ENCODE assay signal across 1 fruit fly cellular context in the genomic region with DNA sequence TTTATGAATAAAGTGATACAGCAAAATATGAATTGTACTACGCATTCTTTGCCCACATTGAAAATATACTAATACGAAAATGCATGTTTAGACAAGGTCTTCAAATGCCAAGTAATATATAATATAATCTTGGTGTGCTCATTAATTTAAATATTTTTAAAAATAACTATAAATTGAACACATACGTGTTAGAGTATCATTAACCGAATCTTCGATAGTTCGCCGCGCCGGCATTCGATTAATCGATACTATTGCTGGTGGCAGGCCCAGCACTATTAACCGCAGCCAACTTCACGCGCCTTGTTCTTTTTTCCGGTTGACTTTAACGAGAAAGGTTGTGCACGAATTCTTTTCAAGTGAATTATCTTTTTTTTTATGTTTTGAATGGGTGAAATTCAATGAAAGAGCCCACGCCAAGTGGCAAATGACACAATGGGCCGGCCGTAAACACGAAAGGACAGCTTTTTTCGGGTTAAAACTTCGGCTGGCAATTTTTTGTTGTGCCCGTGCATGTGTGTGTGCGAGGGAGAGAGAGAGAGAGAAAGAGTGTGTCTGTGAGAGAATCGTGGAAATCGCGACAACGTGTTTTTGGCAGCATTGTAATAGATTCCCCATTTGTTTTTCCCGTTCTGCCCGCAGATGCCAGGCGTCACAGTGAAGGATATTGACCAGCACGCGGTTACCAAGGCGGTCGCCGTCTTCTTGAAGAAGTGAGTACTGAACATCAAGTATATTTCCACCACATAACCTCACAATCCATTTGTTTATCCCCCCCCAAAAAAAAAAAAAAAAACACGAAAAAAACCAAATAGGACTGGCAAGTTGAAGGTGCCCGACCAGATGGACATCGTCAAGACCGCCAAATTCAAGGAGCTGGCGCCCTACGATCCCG.
A peak's percentile ranks its signal among the peaks of the same experiment; 100 is the strongest.
TF ChIP-seq lines count a peak whose summit lies in the region.

A gene (plus strand): TSS at position 301 of the 892 bp plus-strand sequence.

TF ChIP-seq in whole organism, embryonic, 481 proteins besides CTCF, POLR2A, EP300 and RAD21 (continued from another document):
- TF ChIP-seq Mad (GFP tag; optimal IDR thresholded peaks at IDR 0.05; lab: Kevin White, UChicago): peak; percentile 57
- TF ChIP-seq Hr39 (optimal IDR thresholded peaks at IDR 0.05; lab: Kevin White, UChicago): no peak
- no peak for TF ChIP-seq hth (optimal IDR thresholded peaks at IDR 0.05; lab: Kevin White, UChicago)
- TF ChIP-seq Chrac-16 (GFP tag; optimal IDR thresholded peaks at IDR 0.05; lab: Kevin White, UChicago): no peak
- TF ChIP-seq CG34376 (GFP tag; optimal IDR thresholded peaks at IDR 0.05; lab: Kevin White, UChicago): peak; percentile 96
- TF ChIP-seq Ssrp (tag; optimal IDR thresholded peaks at IDR 0.05; lab: Kevin White, UChicago): peak; percentile 21
- TF ChIP-seq unpg (GFP tag; optimal IDR thresholded peaks at IDR 0.05; lab: Kevin White, UChicago): peak; percentile 66
- TF ChIP-seq pan (optimal IDR thresholded peaks at IDR 0.05; lab: Kevin White, UChicago): no peak
- peak in 1 of 2 experiments; percentile 72 for TF ChIP-seq pan (GFP tag; optimal IDR thresholded peaks at IDR 0.05 in 1 of 2, IDR thresholded peaks at IDR 0.05 in 1 of 2)
- no peak; the same call in none of the 2 replicates for TF ChIP-seq Drgx (GFP tag; IDR thresholded peaks at IDR 0.05; lab: Robert Waterston, UW)
- peak; percentile 96 for TF ChIP-seq CG11560 (tag; IDR thresholded peaks at IDR 0.05; lab: Robert Waterston, UW)
- peak; percentile 36 for TF ChIP-seq gcm2 (GFP tag; optimal IDR thresholded peaks at IDR 0.05; lab: Kevin White, UChicago)
- peak; percentile 53 for TF ChIP-seq gro (GFP tag; optimal IDR thresholded peaks at IDR 0.05; lab: Kevin White, UChicago)
- peak; percentile 33 for TF ChIP-seq Deaf1 (tag; optimal IDR thresholded peaks at IDR 0.05; lab: Kevin White, UChicago)
- peak; percentile 53 for TF ChIP-seq Ets65A (GFP tag; lab: Kevin White, UChicago)
- peak; percentile 24 for TF ChIP-seq en (GFP tag; optimal IDR thresholded peaks at IDR 0.05; lab: Kevin White, UChicago)
- peak; percentile 94 for TF ChIP-seq CG17912 (GFP tag; optimal IDR thresholded peaks at IDR 0.05; lab: Kevin White, UChicago)
- TF ChIP-seq yki (optimal IDR thresholded peaks at IDR 0.05; lab: Kevin White, UChicago): no peak
- TF ChIP-seq corto (GFP tag; optimal IDR thresholded peaks at IDR 0.05; lab: Kevin White, UChicago): peak; percentile 2
- peak; percentile 72 for TF ChIP-seq Sry-δ (GFP tag; optimal IDR thresholded peaks at IDR 0.05; lab: Kevin White, UChicago)
- TF ChIP-seq Bteb2 (GFP tag; optimal IDR thresholded peaks at IDR 0.05; lab: Kevin White, UChicago): peak; percentile 36
- peak; percentile 28 for TF ChIP-seq HmgZ (tag; optimal IDR thresholded peaks at IDR 0.05; lab: Kevin White, UChicago)
- peak; percentile 74 for TF ChIP-seq CG9437 (GFP tag; optimal IDR thresholded peaks at IDR 0.05; lab: Kevin White, UChicago)
- peak; percentile 60 for TF ChIP-seq CG18262 (tag; optimal IDR thresholded peaks at IDR 0.05; lab: Kevin White, UChicago)
- TF ChIP-seq B-H1 (GFP tag; IDR thresholded peaks at IDR 0.05; lab: Robert Waterston, UW): peak; percentile 48; the same call in 1 of the 3 replicates
- peak; percentile 30 for TF ChIP-seq Hsf (GFP tag; optimal IDR thresholded peaks at IDR 0.05; lab: Kevin White, UChicago)
- peak; percentile 78 for TF ChIP-seq CG15514 (GFP tag; optimal IDR thresholded peaks at IDR 0.05; lab: Kevin White, UChicago)
- no peak for TF ChIP-seq CG31388 (GFP tag; optimal IDR thresholded peaks at IDR 0.05; lab: Kevin White, UChicago)
- TF ChIP-seq CG4820 (GFP tag; optimal IDR thresholded peaks at IDR 0.05; lab: Kevin White, UChicago): peak; percentile 38
- peak; percentile 56 for TF ChIP-seq disco-r (GFP tag; optimal IDR thresholded peaks at IDR 0.05; lab: Kevin White, UChicago)
- TF ChIP-seq chn (GFP tag; optimal IDR thresholded peaks at IDR 0.05; lab: Kevin White, UChicago): peak; percentile 20
- peak; percentile 81 for TF ChIP-seq CG15011 (GFP tag; optimal IDR thresholded peaks at IDR 0.05; lab: Kevin White, UChicago)
- no peak for TF ChIP-seq CG3838 (GFP tag; optimal IDR thresholded peaks at IDR 0.05; lab: Kevin White, UChicago)
- TF ChIP-seq hbn (GFP tag; IDR thresholded peaks at IDR 0.05; lab: Robert Waterston, UW; ENCODE audit: partially characterized antibody): no peak
- TF ChIP-seq wor (GFP tag; IDR thresholded peaks at IDR 0.05; lab: Robert Waterston, UW): no peak
- TF ChIP-seq wek (GFP tag; optimal IDR thresholded peaks at IDR 0.05; lab: Kevin White, UChicago): peak; percentile 89
TF ChIP-seq in whole organism, embryonic: peak in this region for 378.
